Fruit fly (Drosophila melanogaster) whole organism, embryonic: ENCODE data around the gene ABCB7.

Experiments used
- Awh ChIP-seq: fragments of 200-800 bp; sonication (Bioruptor generic); IDR thresholded peaks from 2 replicates; pipeline ENCODE4, ENCODE4 v1.3.6; 2022; ENCODE audit warnings: missing biosample characterization, missing genetic modification characterization
- B-H1 ChIP-seq: fragments of 200-800 bp; sonication (Bioruptor generic); IDR thresholded peaks from 3 replicates; pipeline ENCODE4 v1.3.6; 2022; ENCODE audit warnings: missing biosample characterization, missing genetic modification characterization
- C15 ChIP-seq: fragments of 200-800 bp; sonication (Bioruptor generic); IDR thresholded peaks from 3 replicates; pipeline ENCODE4 v1.3.6; 2022; ENCODE audit warnings: missing biosample characterization, missing genetic modification characterization
- CG10274 ChIP-seq: fragments of 200-800 bp; sonication (Bioruptor generic); optimal IDR thresholded peaks from 3 replicates; lab custom pipeline; 2017; ENCODE audit warnings: missing biosample characterization, mild to moderate bottlenecking, missing genetic modification characterization
- CG11504 ChIP-seq: fragments of 200-800 bp; sonication (Bioruptor generic); optimal IDR thresholded peaks from 3 replicates; lab custom pipeline; 2019; ENCODE audit warnings: missing biosample characterization, mild to moderate bottlenecking, missing genetic modification characterization, moderate library complexity
- CG11560 ChIP-seq: fragments of 200-800 bp; sonication (Bioruptor generic); IDR thresholded peaks from 3 replicates; pipeline ENCODE4 v1.3.6; 2022; ENCODE audit warnings: missing biosample characterization, missing genetic modification characterization
- CG11723 ChIP-seq: fragments of 200-800 bp; sonication (Bioruptor generic); optimal IDR thresholded peaks from 2 replicates; lab custom pipeline; 2017; ENCODE audit warnings: missing biosample characterization, mild to moderate bottlenecking, missing genetic modification characterization
- CG12155 ChIP-seq: fragments of 200-800 bp; sonication (Bioruptor generic); optimal IDR thresholded peaks from 3 replicates; lab custom pipeline; 2016; ENCODE audit warnings: missing biosample characterization, missing genetic modification characterization
- CG13123 ChIP-seq: fragments of 200-800 bp; sonication (Bioruptor generic); optimal IDR thresholded peaks from 2 replicates; lab custom pipeline; 2016; ENCODE audit warnings: missing biosample characterization, missing genetic modification characterization
- CG1602 ChIP-seq: fragments of 200-800 bp; sonication (Bioruptor generic); optimal IDR thresholded peaks from 3 replicates; lab custom pipeline; 2016; ENCODE audit warnings: missing biosample characterization, missing genetic modification characterization
- CG1647 ChIP-seq: fragments of 200-800 bp; sonication (Bioruptor generic); optimal IDR thresholded peaks from 3 replicates; lab custom pipeline; 2016; ENCODE audit warnings: missing biosample characterization, missing genetic modification characterization
- CG16813 ChIP-seq: fragments of 200-800 bp; sonication (Bioruptor generic); IDR thresholded peaks from 3 replicates; pipeline ENCODE4 v1.3.6; 2022; ENCODE audit warnings: missing biosample characterization, missing genetic modification characterization; ENCODE audit not compliant: partially characterized antibody
- CG2889 ChIP-seq: fragments of 200-800 bp; sonication (Bioruptor generic); IDR thresholded peaks from 3 replicates; pipeline ENCODE4 v1.3.6; 2022; ENCODE audit warnings: missing biosample characterization, missing genetic modification characterization
- CG3163 ChIP-seq: fragments of 200-800 bp; sonication (Bioruptor generic); optimal IDR thresholded peaks from 3 replicates; lab custom pipeline; 2016; ENCODE audit warnings: missing biosample characterization, missing genetic modification characterization
- CG4424 ChIP-seq: fragments of 200-800 bp; sonication (Bioruptor generic); optimal IDR thresholded peaks from 3 replicates; lab custom pipeline; 2016; ENCODE audit warnings: missing biosample characterization, missing genetic modification characterization
- CG4617 ChIP-seq: fragments of 200-800 bp; sonication (Bioruptor generic); optimal IDR thresholded peaks from 3 replicates; lab custom pipeline; 2016; ENCODE audit warnings: missing biosample characterization, missing genetic modification characterization, borderline replicate concordance
- CG4730 ChIP-seq: fragments of 200-800 bp; sonication (Bioruptor generic); IDR thresholded peaks from 2 replicates; pipeline ENCODE4 v1.3.6; 2022; ENCODE audit warnings: missing biosample characterization, missing genetic modification characterization
- CG9876 ChIP-seq: fragments of 200-800 bp; sonication (Bioruptor generic); optimal IDR thresholded peaks from 2 replicates; lab custom pipeline; 2016; ENCODE audit warnings: missing biosample characterization, missing genetic modification characterization
- CHES-1-like ChIP-seq: fragments of 200-800 bp; sonication (Bioruptor generic); optimal IDR thresholded peaks from 2 replicates; lab custom pipeline; 2016; ENCODE audit warnings: missing biosample characterization, missing genetic modification characterization
- Doc3 ChIP-seq: fragments of 200-800 bp; sonication (Bioruptor generic); IDR thresholded peaks from 3 replicates; pipeline ENCODE4 v1.3.6; 2022; ENCODE audit warnings: missing biosample characterization, missing genetic modification characterization; ENCODE audit not compliant: partially characterized antibody
- MBD-R2 ChIP-seq: fragments of 200-800 bp; sonication (Bioruptor generic); IDR thresholded peaks from 2 replicates; pipeline ENCODE4 v1.3.6; 2022; ENCODE audit warnings: missing biosample characterization, missing genetic modification characterization
- MESR4 ChIP-seq: fragments of 200-800 bp; sonication (Bioruptor generic); optimal IDR thresholded peaks from 2 replicates; lab custom pipeline; 2018; ENCODE audit warnings: missing biosample characterization, mild to moderate bottlenecking, missing genetic modification characterization, moderate library complexity
- Mes4 ChIP-seq: fragments of 200-800 bp; sonication (Bioruptor generic); optimal IDR thresholded peaks from 2 replicates; lab custom pipeline; 2016; ENCODE audit warnings: missing biosample characterization, missing genetic modification characterization
- Nf-YB ChIP-seq: fragments of 200-800 bp; sonication (Bioruptor generic); optimal IDR thresholded peaks from 3 replicates; lab custom pipeline; 2019; ENCODE audit warnings: missing biosample characterization, mild to moderate bottlenecking, missing genetic modification characterization, moderate library complexity
- Nf-YC ChIP-seq: fragments of 200-800 bp; optimal IDR thresholded peaks from 3 replicates; lab custom pipeline; 2019; ENCODE audit warnings: missing biosample characterization, mild to moderate bottlenecking, missing genetic modification characterization, moderate library complexity
- Oli ChIP-seq: fragments of 200-800 bp; sonication (Bioruptor generic); optimal IDR thresholded peaks from 2 replicates; lab custom pipeline; 2018; ENCODE audit warnings: missing biosample characterization, mild to moderate bottlenecking, missing genetic modification characterization, moderate library complexity
- Poxn ChIP-seq: fragments of 200-800 bp; sonication (Bioruptor generic); IDR thresholded peaks from 2 replicates; pipeline ENCODE4 v1.3.6; 2022; ENCODE audit warnings: missing biosample characterization, missing genetic modification characterization
- Six4 ChIP-seq: fragments of 200-800 bp; sonication (Bioruptor generic); optimal IDR thresholded peaks from 2 replicates; lab custom pipeline; 2016; ENCODE audit warnings: missing biosample characterization, missing genetic modification characterization
- Trl ChIP-seq, 3 experiments: fragments of >200 bp in 2 of 3; fragments of 200-800 bp in 1 of 3; sonication (Bioruptor generic) in 1 of 3; optimal IDR thresholded peaks; 2 replicates in 1 of 3; 3 replicates in 2 of 3; lab custom pipeline; 2016 to 2017; ENCODE audit warnings: missing biosample characterization in 1 of 3, missing genetic modification characterization in 1 of 3
- Vsx1 ChIP-seq: fragments of 200-800 bp; sonication (Bioruptor generic); optimal IDR thresholded peaks from 2 replicates; lab custom pipeline; 2017; ENCODE audit warnings: missing biosample characterization, mild to moderate bottlenecking, missing genetic modification characterization, missing genetic modification reagents
- ac ChIP-seq: fragments of 200-800 bp; sonication (Bioruptor generic); optimal IDR thresholded peaks from 3 replicates; lab custom pipeline; 2017; ENCODE audit warnings: missing biosample characterization, mild to moderate bottlenecking, missing genetic modification characterization
- al ChIP-seq: fragments of 200-800 bp; sonication (Bioruptor generic); IDR thresholded peaks from 2 replicates; pipeline ENCODE4 v1.3.6; 2022; ENCODE audit warnings: missing biosample characterization, missing genetic modification characterization
- bab2 ChIP-seq: fragments of 200-800 bp; sonication (Bioruptor generic); optimal IDR thresholded peaks from 2 replicates; lab custom pipeline; 2016; ENCODE audit warnings: missing biosample characterization, missing genetic modification characterization
- crol ChIP-seq: fragments of 200-800 bp; sonication (Bioruptor generic); IDR thresholded peaks from 2 replicates; pipeline ENCODE4 v1.3.6; 2022; ENCODE audit warnings: missing biosample characterization, missing genetic modification characterization
- dan ChIP-seq: fragments of 200-800 bp; sonication (Bioruptor generic); IDR thresholded peaks from 2 replicates; pipeline ENCODE4 v1.3.6; 2022; ENCODE audit warnings: missing biosample characterization, missing genetic modification characterization
- en ChIP-seq: fragments of 200-800 bp; sonication (Bioruptor generic); optimal IDR thresholded peaks from 2 replicates; lab custom pipeline; 2016; ENCODE audit warnings: missing biosample characterization, missing genetic modification characterization
- esg ChIP-seq: fragments of 200-800 bp; sonication (Bioruptor generic); conservative IDR thresholded peaks from 2 replicates; pipeline ENCODE4 v1.3.6; 2022; ENCODE audit warnings: missing biosample characterization, missing genetic modification characterization
- fd102C ChIP-seq: fragments of 200-800 bp; sonication (Bioruptor generic); optimal IDR thresholded peaks from 2 replicates; lab custom pipeline; 2018; ENCODE audit warnings: missing biosample characterization, mild to moderate bottlenecking, missing genetic modification characterization, moderate library complexity
- grn ChIP-seq: fragments of 200-800 bp; sonication (Bioruptor generic); optimal IDR thresholded peaks from 3 replicates; lab custom pipeline; 2017; ENCODE audit warnings: missing biosample characterization, missing genetic modification characterization
- gsb ChIP-seq: fragments of 200-800 bp; sonication (Bioruptor generic); IDR thresholded peaks from 2 replicates; pipeline ENCODE4 v1.3.6; 2022; ENCODE audit warnings: missing biosample characterization, missing genetic modification characterization
- lab ChIP-seq: fragments of 200-800 bp; sonication (Bioruptor generic); optimal IDR thresholded peaks from 3 replicates; lab custom pipeline; 2017; ENCODE audit warnings: missing biosample characterization, missing genetic modification characterization, mild to moderate bottlenecking, moderate library complexity, missing genetic modification reagents
- maf-S ChIP-seq: fragments of 200-800 bp; sonication (Bioruptor generic); optimal IDR thresholded peaks from 2 replicates; lab custom pipeline; 2016; ENCODE audit warnings: missing biosample characterization, missing genetic modification characterization
- odd ChIP-seq: fragments of 200-800 bp; sonication (Bioruptor generic); optimal IDR thresholded peaks from 2 replicates; lab custom pipeline; 2017; ENCODE audit warnings: missing biosample characterization, mild to moderate bottlenecking, missing genetic modification characterization
- pan ChIP-seq, 4 experiments: fragments of >200 bp in 3 of 4; fragments of 200-800 bp in 1 of 4; sonication (Bioruptor generic) in 1 of 4; optimal IDR thresholded peaks in 3 of 4; IDR thresholded peaks in 1 of 4; 2 replicates each; pipeline versions ENCODE4 v1.3.6 to Lab custom; 2017 to 2022; ENCODE audit warnings: missing biosample characterization in 2 of 4, missing genetic modification characterization in 2 of 4, mixed read lengths in 1 of 4
- peb ChIP-seq: fragments of 200-800 bp; sonication (Bioruptor generic); IDR thresholded peaks from 2 replicates; pipeline ENCODE4 v1.3.6; 2022; ENCODE audit warnings: missing biosample characterization, missing genetic modification characterization
- pho ChIP-seq: fragments of 200-800 bp; sonication (Bioruptor generic); optimal IDR thresholded peaks from 2 replicates; lab custom pipeline; 2016; ENCODE audit warnings: missing biosample characterization, missing genetic modification characterization
- phol ChIP-seq: fragments of 200-800 bp; sonication (Bioruptor generic); optimal IDR thresholded peaks from 3 replicates; lab custom pipeline; 2018; ENCODE audit warnings: missing biosample characterization, mild to moderate bottlenecking, missing genetic modification characterization, moderate library complexity
- rib ChIP-seq: fragments of 200-800 bp; sonication (Bioruptor generic); IDR thresholded peaks from 2 replicates; pipeline ENCODE4 v1.3.6; 2022; ENCODE audit warnings: missing biosample characterization, missing genetic modification characterization
- sens-2 ChIP-seq: fragments of 200-800 bp; sonication (Bioruptor generic); IDR thresholded peaks from 2 replicates; pipeline ENCODE4 v1.3.6; 2022; ENCODE audit warnings: missing biosample characterization, missing genetic modification characterization
- shn ChIP-seq: fragments of 200-800 bp; sonication (Bioruptor generic); optimal IDR thresholded peaks from 3 replicates; lab custom pipeline; 2016; ENCODE audit warnings: missing biosample characterization, missing genetic modification characterization
- toy ChIP-seq: fragments of 200-800 bp; sonication (Bioruptor generic); IDR thresholded peaks from 2 replicates; pipeline ENCODE4 v1.3.6; 2022; ENCODE audit warnings: missing biosample characterization, missing genetic modification characterization
- z ChIP-seq: fragments of 200-800 bp; sonication (Bioruptor generic); IDR thresholded peaks from 3 replicates; pipeline ENCODE4 v1.3.6; 2022; ENCODE audit warnings: missing biosample characterization, missing genetic modification characterization

Gene ABCB7

DNA sequence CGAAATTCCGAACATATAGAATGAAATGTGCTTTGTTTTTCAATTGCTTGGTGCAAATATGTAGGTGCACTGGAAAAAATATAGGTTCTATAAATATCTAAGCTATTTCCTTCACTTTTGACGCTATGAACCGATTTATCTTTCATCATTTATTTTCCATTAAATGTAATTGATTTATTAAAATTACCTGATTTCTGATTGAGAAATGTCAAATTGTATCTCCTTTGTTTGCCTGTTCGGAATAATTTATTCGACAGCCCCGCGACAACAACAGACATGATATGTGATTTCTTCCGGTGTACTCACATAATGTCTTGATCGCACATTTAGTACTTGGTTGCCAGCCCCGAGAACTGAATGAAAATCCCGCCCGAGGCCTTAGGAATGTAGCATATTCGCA is 8.6 kb upstream of the ABCB7 start:
- TF ChIP-seq CHES-1-like (GFP tag; lab: Kevin White, UChicago) (no peak), odd (no peak), CG4617 (no peak), Awh (no peak), Nf-YB (no peak), CG10274 (GFP tag; lab: Kevin White, UChicago) (peak; percentile 9), Trl (optimal IDR thresholded peaks at IDR 0.05; lab: Kevin White, UChicago) (no peak), Trl (GFP tag; optimal IDR thresholded peaks at IDR 0.05; lab: Kevin White, UChicago) (no peak), pan (optimal IDR thresholded peaks at IDR 0.05; lab: Kevin White, UChicago) (no peak), pan (GFP tag; optimal IDR thresholded peaks at IDR 0.05 in 1 of 2, IDR thresholded peaks at IDR 0.05 in 1 of 2) (no peak), al (GFP tag; lab: Robert Waterston, UW) (peak; percentile 67), peb (GFP tag; lab: Robert Waterston, UW) (no peak), B-H1 (GFP tag; lab: Robert Waterston, UW) (no peak), CG1647 (GFP tag; lab: Kevin White, UChicago) (no peak), sens-2 (GFP tag; lab: Robert Waterston, UW) (no peak), grn (no peak), CG11504 (tag; lab: Kevin White, UChicago) (peak; percentile 55), Poxn (GFP tag; lab: Robert Waterston, UW) (no peak), lab (GFP tag; lab: Kevin White, UChicago) (peak; percentile 36), toy (GFP tag; lab: Robert Waterston, UW) (no peak), CG12155 (peak; percentile 40), esg (GFP tag; lab: Robert Waterston, UW) (no peak), gsb (no peak), crol (GFP tag; lab: Robert Waterston, UW) (no peak), CG16813 (GFP tag; lab: Robert Waterston, UW) (no peak), CG1602 (no peak), CG4424 (GFP tag; lab: Kevin White, UChicago) (peak; percentile 12), z (GFP tag; lab: Robert Waterston, UW) (no peak), CG2889 (GFP tag; lab: Robert Waterston, UW) (0 out of 3 replicates have a peak, but pooled peaks have one; percentile 14), Six4 (GFP tag; lab: Kevin White, UChicago) (no peak), MESR4 (GFP tag; lab: Kevin White, UChicago) (no peak), en (GFP tag; lab: Kevin White, UChicago) (no peak), C15 (GFP tag; lab: Robert Waterston, UW) (no peak), fd102C (GFP tag; lab: Kevin White, UChicago) (no peak), Doc3 (no peak), CG3163 (no peak), Oli (tag; lab: Kevin White, UChicago) (peak; percentile 41), rib (GFP tag; lab: Robert Waterston, UW) (no peak), pho (GFP tag; lab: Kevin White, UChicago) (peak; percentile 46), CG4730 (GFP tag; lab: Robert Waterston, UW) (no peak), bab2 (GFP tag; lab: Kevin White, UChicago) (peak; percentile 25), Mes4 (GFP tag; lab: Kevin White, UChicago) (no peak), ac (GFP tag; lab: Kevin White, UChicago) (no peak), maf-S (GFP tag; lab: Kevin White, UChicago) (no peak), CG9876 (no peak), CG11560 (peak; percentile 24; the same call in 1 of the 3 replicates), MBD-R2 (GFP tag; lab: Robert Waterston, UW) (no peak), shn (GFP tag; lab: Kevin White, UChicago) (peak; percentile 1), CG13123 (GFP tag; lab: Kevin White, UChicago) (no peak), CG11723 (GFP tag; lab: Kevin White, UChicago) (no peak), Nf-YC (tag; lab: Kevin White, UChicago) (no peak), Vsx1 (no peak), dan (GFP tag; lab: Robert Waterston, UW) (no peak), phol (tag; lab: Kevin White, UChicago) (peak; percentile 34)
